Worm (Caenorhabditis elegans) whole organism, L4 larva: Measurements from ENCODE around the gene fbxc-25.

Experiments
- aha-1 ChIP-seq: fragments of 150-350 bp; peaks from one replicate; lab custom pipeline; 2014; ENCODE audit warnings: missing biosample characterization, missing genetic modification characterization
- ama-1 ChIP-seq: fragments of 150-350 bp; optimal IDR thresholded peaks from 2 replicates; lab custom pipeline; 2014; ENCODE audit warnings: inconsistent platforms, mixed read lengths
- attf-4 ChIP-seq: sonication (generic microtip); optimal IDR thresholded peaks from 3 replicates; lab custom pipeline; 2017; ENCODE audit warnings: missing biosample characterization, missing genetic modification characterization
- daf-12 ChIP-seq: fragments of 150-350 bp; optimal IDR thresholded peaks from 2 replicates; lab custom pipeline; 2014; ENCODE audit warnings: missing biosample characterization, missing genetic modification reagents, missing genetic modification characterization
- fkh-10 ChIP-seq: fragments of 150-350 bp; optimal IDR thresholded peaks from 2 replicates; lab custom pipeline; 2014; ENCODE audit warnings: missing biosample characterization, missing genetic modification reagents, missing genetic modification characterization
- lin-39 ChIP-seq: fragments of 150-350 bp; optimal IDR thresholded peaks from 2 replicates; lab custom pipeline; 2014; ENCODE audit warnings: missing biosample characterization, missing genetic modification reagents, missing genetic modification characterization
- madf-5 ChIP-seq, 2 experiments: fragments of 200-800 bp; sonication (Bioruptor generic); IDR thresholded peaks; 2 replicates each; pipeline ENCODE4 v1.3.6; 2022; ENCODE audit warnings: missing compliant biosample characterization in 2 of 2, missing genetic modification characterization in 2 of 2
- mdl-1 ChIP-seq, 2 experiments: fragments of 150-350 bp in 1 of 2; sonication (generic microtip) in 1 of 2; optimal IDR thresholded peaks; 2 replicates each; lab custom pipeline; 2014 to 2017; ENCODE audit warnings: missing biosample characterization in 2 of 2, missing genetic modification characterization in 2 of 2
- mep-1 ChIP-seq: fragments of 150-350 bp; sonication (generic microtip); optimal IDR thresholded peaks from 3 replicates; lab custom pipeline; 2014; ENCODE audit warnings: missing biosample characterization, missing genetic modification characterization
- nhr-102 ChIP-seq: sonication (generic microtip); optimal IDR thresholded peaks from 2 replicates; lab custom pipeline; 2016; ENCODE audit warnings: mild to moderate bottlenecking, missing genetic modification characterization, moderate library complexity, missing compliant biosample characterization
- nhr-6 ChIP-seq: fragments of 150-350 bp; optimal IDR thresholded peaks from 2 replicates; lab custom pipeline; 2014; ENCODE audit warnings: missing biosample characterization, missing genetic modification characterization
- php-3 ChIP-seq: fragments of 200-800 bp; sonication (Bioruptor generic); IDR thresholded peaks from 2 replicates; pipeline ENCODE4 v1.3.6; 2022; ENCODE audit warnings: missing genetic modification reagents, missing genetic modification characterization, missing compliant biosample characterization
- skn-1 ChIP-seq: fragments of 150-350 bp; optimal IDR thresholded peaks from 2 replicates; lab custom pipeline; 2014; ENCODE audit warnings: missing biosample characterization, missing genetic modification characterization
- spr-3 ChIP-seq: fragments of 200-800 bp; sonication (Bioruptor generic); optimal IDR thresholded peaks from 2 replicates; lab custom pipeline; 2018; ENCODE audit warnings: mild to moderate bottlenecking, missing genetic modification characterization, missing compliant biosample characterization

ce11 chrII:2328963-2329442 is 32.9 kb upstream of the fbxc-25 start, which contains the start of the genes ZK1240.8 and ZK1240.1:
- no peak for TF ChIP-seq madf-5 (GFP tag; IDR thresholded peaks at IDR 0.05; lab: Robert Waterston, UW)
- TF ChIP-seq mep-1 (tag; lab: Kevin White, UChicago) = no peak
- TF ChIP-seq aha-1 = no peak
- no peak for TF ChIP-seq attf-4
- TF ChIP-seq ama-1 (lab: Kevin White, UChicago) = no peak
- no peak for TF ChIP-seq nhr-102
- no peak for TF ChIP-seq daf-12 (tag; lab: Kevin White, UChicago)
- no peak for TF ChIP-seq nhr-6 (tag; lab: Kevin White, UChicago)
- no peak for TF ChIP-seq fkh-10 (GFP tag; lab: Kevin White, UChicago)
- no peak for TF ChIP-seq lin-39 (tag; lab: Kevin White, UChicago)
- TF ChIP-seq spr-3 = no peak
- no peak for TF ChIP-seq skn-1 (tag; lab: Kevin White, UChicago)
- TF ChIP-seq mdl-1 (tag; optimal IDR thresholded peaks at IDR 0.05; lab: Kevin White, UChicago) = no peak
- no peak for TF ChIP-seq php-3 (GFP tag; lab: Robert Waterston, UW)
